Worm (Caenorhabditis elegans) whole organism, mixed stage, embryonic: ENCODE measurements around the gene str-13.

Experiments
- M03D4.4 ChIP-seq: sonication (generic microtip); optimal IDR thresholded peaks from 2 replicates; lab custom pipeline; 2017; ENCODE audit warnings: mild to moderate bottlenecking, missing genetic modification characterization, missing compliant biosample characterization
- bed-3 ChIP-seq: fragments of 200-800 bp; sonication (Bioruptor generic); optimal IDR thresholded peaks from 3 replicates; lab custom pipeline; 2018; ENCODE audit warnings: mild to moderate bottlenecking, missing genetic modification characterization, moderate library complexity, missing compliant biosample characterization
- blmp-1 ChIP-seq: fragments of 150-350 bp; optimal IDR thresholded peaks from 2 replicates; lab custom pipeline; 2014; ENCODE audit warnings: missing biosample characterization, missing genetic modification characterization
- ceh-39 ChIP-seq: fragments of 150-350 bp; optimal IDR thresholded peaks from 2 replicates; lab custom pipeline; 2014; ENCODE audit warnings: missing biosample characterization, missing genetic modification characterization
- ceh-43 ChIP-seq: fragments of 200-800 bp; sonication (Bioruptor generic); optimal IDR thresholded peaks from 2 replicates; lab custom pipeline; 2018; ENCODE audit warnings: mild to moderate bottlenecking, missing genetic modification characterization, moderate library complexity, missing compliant biosample characterization
- ceh-83 ChIP-seq: fragments of 200-800 bp; sonication (Bioruptor generic); optimal IDR thresholded peaks from 2 replicates; lab custom pipeline; 2018; ENCODE audit warnings: mild to moderate bottlenecking, missing genetic modification characterization, missing compliant biosample characterization
- ces-1 ChIP-seq: fragments of 150-350 bp; optimal IDR thresholded peaks from 2 replicates; lab custom pipeline; 2014; ENCODE audit warnings: missing biosample characterization, missing genetic modification reagents, missing genetic modification characterization
- cnd-1 ChIP-seq: fragments of 200-800 bp; sonication (Bioruptor generic); optimal IDR thresholded peaks from 2 replicates; lab custom pipeline; 2018; ENCODE audit warnings: mild to moderate bottlenecking, missing genetic modification characterization, missing compliant biosample characterization
- elt-1 ChIP-seq: sonication (generic microtip); optimal IDR thresholded peaks from 2 replicates; lab custom pipeline; 2017; ENCODE audit warnings: missing genetic modification characterization, mild to moderate bottlenecking, missing compliant biosample characterization, antibody characterized with exemption, moderate library complexity, borderline replicate concordance; ENCODE audit not compliant: insufficient read depth
- elt-3 ChIP-seq: fragments of 150-350 bp; optimal IDR thresholded peaks from 2 replicates; lab custom pipeline; 2014; ENCODE audit warnings: missing biosample characterization, missing genetic modification characterization
- hlh-1 ChIP-seq: fragments of 150-350 bp; optimal IDR thresholded peaks from 2 replicates; lab custom pipeline; 2014; ENCODE audit warnings: missing biosample characterization, missing genetic modification reagents, missing genetic modification characterization
- lin-13 ChIP-seq: fragments of 150-350 bp; optimal IDR thresholded peaks from 2 replicates; lab custom pipeline; 2014; ENCODE audit warnings: missing biosample characterization, missing genetic modification characterization
- lin-32 ChIP-seq: fragments of 200-800 bp; sonication (Bioruptor generic); optimal IDR thresholded peaks from 2 replicates; lab custom pipeline; 2018; ENCODE audit warnings: mild to moderate bottlenecking, missing genetic modification characterization, missing compliant biosample characterization
- lsy-2 ChIP-seq: fragments of 150-350 bp; optimal IDR thresholded peaks from 2 replicates; lab custom pipeline; 2014; ENCODE audit warnings: missing biosample characterization, missing genetic modification characterization
- mab-5 ChIP-seq: fragments of 150-350 bp; optimal IDR thresholded peaks from 2 replicates; lab custom pipeline; 2014; ENCODE audit warnings: missing biosample characterization, missing genetic modification characterization
- mep-1 ChIP-seq: fragments of 150-350 bp; optimal IDR thresholded peaks from 2 replicates; lab custom pipeline; 2017; ENCODE audit warnings: missing biosample characterization, missing genetic modification reagents, missing genetic modification characterization, inconsistent platforms
- mls-2 ChIP-seq: sonication (generic microtip); optimal IDR thresholded peaks from 2 replicates; lab custom pipeline; 2016; ENCODE audit warnings: mild to moderate bottlenecking, missing genetic modification characterization, moderate library complexity, missing compliant biosample characterization
- nhr-12 ChIP-seq: fragments of 150-350 bp; optimal IDR thresholded peaks from 2 replicates; lab custom pipeline; 2014; ENCODE audit warnings: missing biosample characterization, missing genetic modification characterization
- nhr-2 ChIP-seq: fragments of 150-350 bp; optimal IDR thresholded peaks from 2 replicates; lab custom pipeline; 2014; ENCODE audit warnings: missing biosample characterization, missing genetic modification characterization
- nhr-237 ChIP-seq: fragments of 150-350 bp; optimal IDR thresholded peaks from 2 replicates; lab custom pipeline; 2014; ENCODE audit warnings: missing biosample characterization, missing genetic modification characterization
- nhr-28 ChIP-seq: fragments of 150-350 bp; optimal IDR thresholded peaks from 2 replicates; lab custom pipeline; 2014; ENCODE audit warnings: missing biosample characterization, missing genetic modification characterization
- nhr-76 ChIP-seq: sonication (generic microtip); optimal IDR thresholded peaks from 2 replicates; lab custom pipeline; 2017; ENCODE audit warnings: missing biosample characterization, missing genetic modification characterization
- pha-4 ChIP-seq: fragments of 150-350 bp; optimal IDR thresholded peaks from 2 replicates; lab custom pipeline; 2018; ENCODE audit warnings: missing biosample characterization, missing genetic modification reagents, missing genetic modification characterization
- sem-2 ChIP-seq: fragments of 200-800 bp; sonication (Bioruptor generic); optimal IDR thresholded peaks from 2 replicates; lab custom pipeline; 2018; ENCODE audit warnings: mild to moderate bottlenecking, missing genetic modification characterization, missing compliant biosample characterization
- snpc-4 ChIP-seq: fragments of 150-350 bp; optimal IDR thresholded peaks from 2 replicates; lab custom pipeline; 2014; ENCODE audit warnings: missing biosample characterization, missing genetic modification characterization
- sptf-1 ChIP-seq: sonication (generic microtip); optimal IDR thresholded peaks from 2 replicates; lab custom pipeline; 2017; ENCODE audit warnings: mild to moderate bottlenecking, missing genetic modification characterization, moderate library complexity, missing compliant biosample characterization
- tbx-8 ChIP-seq: fragments of 200-800 bp; sonication (Bioruptor generic); optimal IDR thresholded peaks from 2 replicates; lab custom pipeline; 2018; ENCODE audit warnings: mild to moderate bottlenecking, missing genetic modification characterization, moderate library complexity, missing compliant biosample characterization
- unc-39 ChIP-seq: fragments of 150-350 bp; optimal IDR thresholded peaks from 2 replicates; lab custom pipeline; 2014; ENCODE audit warnings: missing biosample characterization, missing genetic modification characterization
- unc-62 ChIP-seq: fragments of 150-350 bp; optimal IDR thresholded peaks from 2 replicates; lab custom pipeline; 2014; ENCODE audit warnings: missing biosample characterization, missing genetic modification reagents, missing genetic modification characterization
- zip-8 ChIP-seq: fragments of 150-350 bp; optimal IDR thresholded peaks from 2 replicates; lab custom pipeline; 2014; ENCODE audit warnings: missing biosample characterization, missing genetic modification characterization
- ztf-11 ChIP-seq: fragments of 150-350 bp; optimal IDR thresholded peaks from 2 replicates; lab custom pipeline; 2014; ENCODE audit warnings: missing biosample characterization, missing genetic modification characterization

str-13 gene

ce11 chrV:2727101-2727500, at the start of gene str-13:
TSS of gene str-13 (minus strand) at chrV:2727201.
- TF ChIP-seq nhr-28 (tag; lab: Kevin White, UChicago), result no peak
- no peak for TF ChIP-seq mls-2
- no peak for TF ChIP-seq lin-32 (GFP tag; lab: Kevin White, UChicago)
- TF ChIP-seq elt-3 (tag; lab: Kevin White, UChicago), result no peak
- TF ChIP-seq nhr-12 (tag; lab: Kevin White, UChicago), result no peak
- TF ChIP-seq lsy-2 (tag; lab: Kevin White, UChicago), result no peak
- no peak for TF ChIP-seq ceh-83
- TF ChIP-seq hlh-1 (tag; lab: Kevin White, UChicago), result no peak
- no peak for TF ChIP-seq pha-4 (tag; lab: Kevin White, UChicago)

- no peak for TF ChIP-seq lsy-2 (tag; lab: Kevin White, UChicago)
- no peak for TF ChIP-seq nhr-237 (tag; lab: Kevin White, UChicago)
- no peak for TF ChIP-seq ztf-11
- TF ChIP-seq blmp-1 (tag; lab: Kevin White, UChicago), result no peak
- TF ChIP-seq elt-1 (tag; lab: Kevin White, UChicago), result no peak
- no peak for TF ChIP-seq zip-8 (tag; lab: Kevin White, UChicago)
- TF ChIP-seq mep-1 (tag; lab: Kevin White, UChicago), result no peak
- TF ChIP-seq nhr-28 (tag; lab: Kevin White, UChicago), result no peak
- TF ChIP-seq elt-3 (tag; lab: Kevin White, UChicago), result no peak
- no peak for TF ChIP-seq sem-2 (GFP tag; lab: Kevin White, UChicago)
- no peak for TF ChIP-seq lin-13 (tag; lab: Kevin White, UChicago)
- TF ChIP-seq unc-62 (GFP tag; lab: Kevin White, UChicago), result no peak
- no peak for TF ChIP-seq ceh-43 (GFP tag; lab: Kevin White, UChicago)
- no peak for TF ChIP-seq cnd-1 (tag; lab: Kevin White, UChicago)
- TF ChIP-seq bed-3 (GFP tag; lab: Kevin White, UChicago), result no peak
- TF ChIP-seq mab-5 (tag; lab: Kevin White, UChicago), result no peak
- no peak for TF ChIP-seq tbx-8 (GFP tag; lab: Kevin White, UChicago)
Observed at ce11 chrV:2774042-2774441, 47.0 kb upstream of the str-13 start, which contains the start of gene srj-18. TSS of gene srj-18 (plus strand) at chrV:2774342.

- TF ChIP-seq mab-5 (tag; lab: Kevin White, UChicago) (no peak), nhr-12 (tag; lab: Kevin White, UChicago) (no peak), ceh-39 (tag; lab: Kevin White, UChicago) (no peak), M03D4.4 (tag; lab: Kevin White, UChicago) (no peak), ztf-11 (no peak), lin-13 (tag; lab: Kevin White, UChicago) (no peak), hlh-1 (tag; lab: Kevin White, UChicago) (no peak), nhr-237 (tag; lab: Kevin White, UChicago) (no peak), sptf-1 (tag; lab: Kevin White, UChicago) (no peak), sem-2 (GFP tag; lab: Kevin White, UChicago) (no peak), mls-2 (no peak), nhr-28 (tag; lab: Kevin White, UChicago) (no peak), cnd-1 (tag; lab: Kevin White, UChicago) (no peak), ces-1 (GFP tag; lab: Kevin White, UChicago) (no peak), elt-1 (tag; lab: Kevin White, UChicago) (no peak), unc-62 (GFP tag; lab: Kevin White, UChicago) (no peak), tbx-8 (GFP tag; lab: Kevin White, UChicago) (no peak), snpc-4 (tag; lab: Kevin White, UChicago) (no peak), elt-3 (tag; lab: Kevin White, UChicago) (no peak)
- TF ChIP-seq, all 35 proteins: peak for 0
Observed at ce11 chrV:2771560-2771959, 44.6 kb upstream of the str-13 start, which contains the start of gene srh-56. TSS of gene srh-56 (plus strand) at chrV:2771860.

ce11 chrV:2769754-2770153, 42.8 kb upstream of the str-13 start, which contains the start of gene dhs-15:
TSS of gene dhs-15 (minus strand) at chrV:2769854.
- TF ChIP-seq nhr-237 (tag; lab: Kevin White, UChicago) (no peak), nhr-2 (no peak), elt-3 (tag; lab: Kevin White, UChicago) (no peak), ceh-83 (no peak), lin-13 (tag; lab: Kevin White, UChicago) (no peak), pha-4 (tag; lab: Kevin White, UChicago) (no peak), nhr-12 (tag; lab: Kevin White, UChicago) (no peak), unc-39 (no peak), elt-1 (tag; lab: Kevin White, UChicago) (no peak), mep-1 (tag; lab: Kevin White, UChicago) (no peak), ceh-39 (tag; lab: Kevin White, UChicago) (no peak), ztf-11 (no peak), nhr-28 (tag; lab: Kevin White, UChicago) (no peak), cnd-1 (tag; lab: Kevin White, UChicago) (no peak), unc-62 (GFP tag; lab: Kevin White, UChicago) (no peak), mab-5 (tag; lab: Kevin White, UChicago) (no peak), nhr-76 (tag; lab: Kevin White, UChicago) (no peak), zip-8 (tag; lab: Kevin White, UChicago) (no peak), sem-2 (GFP tag; lab: Kevin White, UChicago) (no peak), lsy-2 (tag; lab: Kevin White, UChicago) (no peak)
